Fruit fly (Drosophila melanogaster): Measurements from ENCODE around the gene REG.

DNA sequence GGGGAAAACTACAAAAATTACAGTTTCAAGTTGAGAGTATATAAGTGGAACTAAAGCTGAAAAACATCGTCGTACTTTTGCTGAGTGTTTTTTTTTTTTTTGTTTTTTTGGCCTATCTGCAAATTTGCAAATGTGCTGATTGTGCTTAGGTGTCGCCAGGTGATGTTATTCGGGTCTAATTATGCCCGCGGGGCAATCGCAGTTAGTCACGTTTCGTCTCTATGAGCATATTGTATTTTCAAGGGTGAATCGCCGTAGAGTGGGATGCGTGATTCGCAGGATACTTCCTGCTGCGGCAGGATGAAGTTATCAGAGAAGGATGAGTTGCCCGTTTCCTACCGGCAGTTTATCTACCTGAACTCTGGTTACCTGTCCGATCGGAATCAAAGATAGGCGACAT, 17.7 kb downstream of the REG start:
- TF ChIP-seq psq (optimal IDR thresholded peaks at IDR 0.05) (no peak), Dll (optimal IDR thresholded peaks at IDR 0.05) (no peak)

All from whole organism.